Worm (Caenorhabditis elegans) whole organism, L1 larva: Measurements from ENCODE around the gene T27A8.7.

ENCODE experiments used
- C16A3.4 ChIP-seq: fragments of 150-350 bp; optimal IDR thresholded peaks from 2 replicates; lab custom pipeline; 2014; ENCODE audit warnings: missing biosample characterization, missing genetic modification characterization
- irx-1 ChIP-seq: sonication (generic microtip); optimal IDR thresholded peaks from 2 replicates; lab custom pipeline; 2016; ENCODE audit warnings: missing genetic modification characterization, missing compliant biosample characterization
- mep-1 ChIP-seq: fragments of 150-350 bp; optimal IDR thresholded peaks from 2 replicates; lab custom pipeline; 2014; ENCODE audit warnings: missing biosample characterization, missing genetic modification characterization

DNA sequence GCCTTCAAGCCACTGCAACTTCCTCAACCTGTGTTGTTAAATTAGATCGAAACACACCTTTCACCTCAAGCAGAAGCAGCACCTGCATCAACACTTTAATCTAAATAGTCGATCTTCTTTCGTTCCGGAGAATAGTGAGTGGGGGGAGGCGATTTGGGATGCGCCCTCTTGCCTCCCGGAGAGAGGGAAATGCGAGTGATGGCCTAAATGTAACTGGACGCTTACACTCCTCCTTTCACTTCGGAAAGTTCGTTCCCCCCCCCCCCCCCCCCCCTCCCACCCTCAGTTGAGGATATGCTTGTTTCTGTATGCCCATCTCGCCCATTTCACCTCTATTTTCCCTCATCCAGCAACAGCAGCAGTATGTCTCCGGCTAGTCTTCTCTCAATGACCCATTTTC is 26.4 kb upstream of the T27A8.7 start:
- TF ChIP-seq C16A3.4 (tag; lab: Kevin White, UChicago) = no peak
- no peak for TF ChIP-seq mep-1 (tag; lab: Kevin White, UChicago)
- no peak for TF ChIP-seq irx-1 (tag; lab: Kevin White, UChicago)
